Fruit fly (Drosophila melanogaster): ENCODE measurements around the gene CG9287.

Gene CG9287

dm6 chr2L:8699895-8700314 lies 20.3 kb upstream of the CG9287 start (continued):
- TF ChIP-seq HmgD (GFP tag; optimal IDR thresholded peaks at IDR 0.05) (no peak), unpg (GFP tag; optimal IDR thresholded peaks at IDR 0.05) (peak; percentile 61), gce (GFP tag; IDR thresholded peaks at IDR 0.05) (no peak), CG11085 (GFP tag; IDR thresholded peaks at IDR 0.05) (no peak), CG3995 (GFP tag; optimal IDR thresholded peaks at IDR 0.05) (no peak), fd96Cb (tag; optimal IDR thresholded peaks at IDR 0.05) (peak; percentile 5), grn (GFP tag; optimal IDR thresholded peaks at IDR 0.05) (peak; percentile 99), CG5953 (GFP tag; IDR thresholded peaks at IDR 0.05) (no peak), Antp (GFP tag; optimal IDR thresholded peaks at IDR 0.05) (no peak), Nf-YB (GFP tag; optimal IDR thresholded peaks at IDR 0.05) (peak; percentile 29), CG10321 (GFP tag; IDR thresholded peaks at IDR 0.05) (no peak), CG2678 (tag; optimal IDR thresholded peaks at IDR 0.05) (peak; percentile 82), CG1233 (GFP tag; optimal IDR thresholded peaks at IDR 0.05) (peak; percentile 24), klu (GFP tag; IDR thresholded peaks at IDR 0.05) (no peak), CG13624 (GFP tag; optimal IDR thresholded peaks at IDR 0.05) (no peak), Hmr (GFP tag; optimal IDR thresholded peaks at IDR 0.05) (peak; percentile 79), CG11723 (GFP tag; optimal IDR thresholded peaks at IDR 0.05) (peak; percentile 26), HmgZ (tag; optimal IDR thresholded peaks at IDR 0.05) (peak; percentile 67), Dek (tag; optimal IDR thresholded peaks at IDR 0.05) (peak; percentile 36), CG4282 (GFP tag; optimal IDR thresholded peaks at IDR 0.05) (no peak), Ets65A (GFP tag) (no peak), CG12155 (GFP tag; optimal IDR thresholded peaks at IDR 0.05) (no peak), tin (GFP tag; optimal IDR thresholded peaks at IDR 0.05) (no peak), btn (GFP tag; optimal IDR thresholded peaks at IDR 0.05) (no peak), croc (GFP tag; conservative IDR thresholded peaks at IDR 0.05) (no peak), Lpt (GFP tag; optimal IDR thresholded peaks at IDR 0.05) (no peak), hbn (GFP tag; IDR thresholded peaks at IDR 0.05; ENCODE audit: partially characterized antibody) (no peak), CG1529 (GFP tag; optimal IDR thresholded peaks at IDR 0.05) (peak; percentile 49), en (GFP tag; optimal IDR thresholded peaks at IDR 0.05) (no peak), Dip2 (GFP tag; IDR thresholded peaks at IDR 0.05) (no peak), CG13296 (GFP tag; optimal IDR thresholded peaks at IDR 0.05) (peak; percentile 74), CG17385 (GFP tag; optimal IDR thresholded peaks at IDR 0.05) (peak; percentile 65), pnt (GFP tag; optimal IDR thresholded peaks at IDR 0.05) (no peak), CkIIα-i1 (GFP tag; IDR thresholded peaks at IDR 0.05) (no peak), Kr (GFP tag; optimal IDR thresholded peaks at IDR 0.05) (no peak), lilli (GFP tag; optimal IDR thresholded peaks at IDR 0.05) (no peak), Ssrp (tag; optimal IDR thresholded peaks at IDR 0.05) (no peak), Mes4 (GFP tag; optimal IDR thresholded peaks at IDR 0.05) (no peak), Jarid2 (GFP tag; optimal IDR thresholded peaks at IDR 0.05) (no peak), CG6813 (GFP tag; optimal IDR thresholded peaks at IDR 0.05) (peak; percentile 55), kni (GFP tag; optimal IDR thresholded peaks at IDR 0.05) (peak; percentile 47), CG6654 (GFP tag; optimal IDR thresholded peaks at IDR 0.05) (no peak), insv (GFP tag; optimal IDR thresholded peaks at IDR 0.05) (no peak), ro (GFP tag; IDR thresholded peaks at IDR 0.05) (no peak), HLH54F (GFP tag; optimal IDR thresholded peaks at IDR 0.05) (no peak), tap (tag; optimal IDR thresholded peaks at IDR 0.05) (peak; percentile 67), D19A (tag; optimal IDR thresholded peaks at IDR 0.05) (no peak), sens (GFP tag) (peak; percentile 87), Adf1 (GFP tag; IDR thresholded peaks at IDR 0.05) (peak; percentile 55), CG12104 (GFP tag; optimal IDR thresholded peaks at IDR 0.05) (peak; percentile 17), CG9932 (GFP tag; IDR thresholded peaks at IDR 0.05) (0 out of 2 replicates have a peak, but pooled peaks have one; percentile 14), Awh (GFP tag; IDR thresholded peaks at IDR 0.05) (no peak; the same call in 1 of the 2 replicates)

All from whole organism, embryonic.